Worm (Caenorhabditis elegans) whole organism, mixed stage, embryonic: ENCODE measurements around the gene F20G2.3.

Source experiments
- ceh-83 ChIP-seq: fragments of 200-800 bp; sonication (Bioruptor generic); optimal IDR thresholded peaks from 2 replicates; lab custom pipeline; 2018; ENCODE audit warnings: mild to moderate bottlenecking, missing genetic modification characterization, missing compliant biosample characterization
- elt-1 ChIP-seq: sonication (generic microtip); optimal IDR thresholded peaks from 2 replicates; lab custom pipeline; 2017; ENCODE audit warnings: missing genetic modification characterization, mild to moderate bottlenecking, missing compliant biosample characterization, antibody characterized with exemption, moderate library complexity, borderline replicate concordance; ENCODE audit not compliant: insufficient read depth
- mep-1 ChIP-seq: fragments of 150-350 bp; optimal IDR thresholded peaks from 2 replicates; lab custom pipeline; 2017; ENCODE audit warnings: missing biosample characterization, missing genetic modification reagents, missing genetic modification characterization, inconsistent platforms
- nhr-237 ChIP-seq: fragments of 150-350 bp; optimal IDR thresholded peaks from 2 replicates; lab custom pipeline; 2014; ENCODE audit warnings: missing biosample characterization, missing genetic modification characterization
- snpc-4 ChIP-seq: fragments of 150-350 bp; optimal IDR thresholded peaks from 2 replicates; lab custom pipeline; 2014; ENCODE audit warnings: missing biosample characterization, missing genetic modification characterization
- unc-39 ChIP-seq: fragments of 150-350 bp; optimal IDR thresholded peaks from 2 replicates; lab custom pipeline; 2014; ENCODE audit warnings: missing biosample characterization, missing genetic modification characterization
- unc-62 ChIP-seq: fragments of 150-350 bp; optimal IDR thresholded peaks from 2 replicates; lab custom pipeline; 2014; ENCODE audit warnings: missing biosample characterization, missing genetic modification reagents, missing genetic modification characterization

DNA sequence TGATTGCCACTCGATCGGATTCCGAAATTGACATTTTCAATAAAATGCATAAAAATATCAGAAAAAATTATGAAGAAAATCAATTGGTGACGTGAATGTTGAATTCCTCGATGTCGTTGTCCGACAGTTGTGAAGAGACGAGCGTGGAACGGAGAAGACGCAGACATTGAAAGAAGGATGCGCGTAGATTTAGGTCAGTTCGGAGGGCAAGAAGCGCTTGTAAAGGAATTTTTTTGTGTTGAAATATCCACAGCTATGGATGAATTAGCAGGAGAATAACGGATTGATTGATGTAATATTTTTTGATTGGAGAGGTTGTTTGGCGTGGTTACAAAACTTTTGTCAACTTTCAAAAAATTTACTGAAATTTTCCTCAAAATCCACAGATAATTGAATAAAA lies at the start of gene F20G2.3:
- TF ChIP-seq unc-39 (tag; lab: Kevin White, UChicago), result no peak
- TF ChIP-seq unc-62, result no peak
- no peak for TF ChIP-seq snpc-4 (tag; lab: Kevin White, UChicago)
- no peak for TF ChIP-seq mep-1
- no peak for TF ChIP-seq ceh-83
- TF ChIP-seq elt-1 (tag; lab: Kevin White, UChicago), result no peak
- TF ChIP-seq nhr-237, result no peak
